Worm (Caenorhabditis elegans) whole organism, L1 larva: Measurements from ENCODE around the gene idpp-2.

Source experiments
- C04F5.9 ChIP-seq: sonication (generic microtip); optimal IDR thresholded peaks from 2 replicates; lab custom pipeline; 2016; ENCODE audit warnings: missing genetic modification characterization, missing compliant biosample characterization
- C16A3.4 ChIP-seq: fragments of 150-350 bp; optimal IDR thresholded peaks from 2 replicates; lab custom pipeline; 2014; ENCODE audit warnings: missing biosample characterization, missing genetic modification characterization
- C34B4.2 ChIP-seq: sonication (generic microtip); optimal IDR thresholded peaks from 2 replicates; lab custom pipeline; 2017; ENCODE audit warnings: mild to moderate bottlenecking, missing genetic modification characterization, missing compliant biosample characterization
- Y116A8C.19 ChIP-seq: sonication (generic microtip); optimal IDR thresholded peaks from 2 replicates; lab custom pipeline; 2016; ENCODE audit warnings: missing compliant biosample characterization, missing genetic modification characterization, borderline replicate concordance
- aha-1 ChIP-seq: fragments of 150-350 bp; optimal IDR thresholded peaks from 2 replicates; lab custom pipeline; 2014; ENCODE audit warnings: missing biosample characterization, missing genetic modification characterization
- alr-1 ChIP-seq: fragments of 200-800 bp; sonication (Bioruptor generic); optimal IDR thresholded peaks from 2 replicates; lab custom pipeline; 2018; ENCODE audit warnings: borderline replicate concordance, mild to moderate bottlenecking, missing genetic modification characterization, missing compliant biosample characterization
- blmp-1 ChIP-seq: fragments of 150-350 bp; optimal IDR thresholded peaks from 2 replicates; lab custom pipeline; 2014; ENCODE audit warnings: missing biosample characterization, missing genetic modification characterization
- ceh-63 ChIP-seq: fragments of 200-800 bp; sonication (Bioruptor generic); optimal IDR thresholded peaks from 2 replicates; lab custom pipeline; 2018; ENCODE audit warnings: mild to moderate bottlenecking, missing genetic modification characterization, missing compliant biosample characterization
- ceh-82 ChIP-seq, 3 experiments: fragments of 150-350 bp in 1 of 3; sonication (generic microtip) in 2 of 3; optimal IDR thresholded peaks; 2 replicates each; lab custom pipeline; 2014 to 2017; ENCODE audit warnings: missing biosample characterization in 3 of 3, missing genetic modification characterization in 3 of 3
- ceh-88 ChIP-seq: fragments of 200-800 bp; sonication (Bioruptor generic); IDR thresholded peaks from 2 replicates; pipeline ENCODE4 v1.3.6; 2022; ENCODE audit warnings: missing genetic modification characterization, missing compliant biosample characterization
- dpl-1 ChIP-seq, 3 experiments: fragments of 150-350 bp in 2 of 3; sonication (generic microtip) in 1 of 3; optimal IDR thresholded peaks; 2 replicates each; lab custom pipeline; 2014 to 2017; ENCODE audit warnings: missing biosample characterization in 3 of 3, missing genetic modification characterization in 3 of 3, missing genetic modification reagents in 3 of 3
- dsc-1 ChIP-seq: sonication (generic microtip); optimal IDR thresholded peaks from 2 replicates; lab custom pipeline; 2016; ENCODE audit warnings: mild to moderate bottlenecking, missing genetic modification characterization, missing compliant biosample characterization
- efl-1 ChIP-seq, 4 experiments: fragments of 150-350 bp; optimal IDR thresholded peaks in 3 of 4; peaks in 1 of 4; 1 replicate in 1 of 4; 2 replicates in 3 of 4; lab custom pipeline; 2014; ENCODE audit warnings: missing biosample characterization in 2 of 4, missing genetic modification characterization in 2 of 4, missing genetic modification reagents in 2 of 4
- efl-3 ChIP-seq: fragments of 200-800 bp; sonication (Bioruptor generic); optimal IDR thresholded peaks from 2 replicates; lab custom pipeline; 2018; ENCODE audit warnings: mild to moderate bottlenecking, missing genetic modification characterization, missing compliant biosample characterization
- egl-13 ChIP-seq: sonication (generic microtip); optimal IDR thresholded peaks from 2 replicates; lab custom pipeline; 2016; ENCODE audit warnings: missing genotype, missing genetic modification reagents, missing genetic modification characterization, missing compliant biosample characterization
- egl-27 ChIP-seq, 2 experiments: fragments of 150-350 bp in 1 of 2; sonication (generic microtip); optimal IDR thresholded peaks; 3 replicates each; lab custom pipeline; 2017 to 2018; ENCODE audit warnings: missing biosample characterization in 2 of 2, missing genetic modification characterization in 2 of 2, missing genetic modification reagents in 2 of 2
- fkh-10 ChIP-seq: sonication (generic microtip); optimal IDR thresholded peaks from 2 replicates; lab custom pipeline; 2017; ENCODE audit warnings: missing biosample characterization, missing genetic modification reagents, missing genetic modification characterization
- fkh-8 ChIP-seq: sonication (generic microtip); optimal IDR thresholded peaks from 2 replicates; lab custom pipeline; 2016; ENCODE audit warnings: mild to moderate bottlenecking, missing genetic modification characterization, missing compliant biosample characterization
- isw-1 ChIP-seq: fragments of 200-800 bp; sonication (Bioruptor generic); IDR thresholded peaks from 2 replicates; pipeline ENCODE4 v1.3.6; 2022; ENCODE audit warnings: missing genetic modification characterization, missing compliant biosample characterization
- jun-1 ChIP-seq: fragments of 150-350 bp; optimal IDR thresholded peaks from 2 replicates; lab custom pipeline; 2014; ENCODE audit warnings: missing biosample characterization, missing genetic modification reagents, missing genetic modification characterization
- lin-15B ChIP-seq: fragments of 150-350 bp; sonication (generic microtip); optimal IDR thresholded peaks from 3 replicates; lab custom pipeline; 2014; ENCODE audit warnings: missing biosample characterization, missing genetic modification characterization
- lin-39 ChIP-seq: fragments of 150-350 bp; optimal IDR thresholded peaks from 2 replicates; lab custom pipeline; 2014; ENCODE audit warnings: missing biosample characterization, missing genetic modification reagents, missing genetic modification characterization
- lsy-2 ChIP-seq, 2 experiments: fragments of 150-350 bp; optimal IDR thresholded peaks; 2 replicates each; lab custom pipeline; 2014; ENCODE audit warnings: missing biosample characterization in 2 of 2, missing genetic modification characterization in 2 of 2
- mef-2 ChIP-seq: fragments of 150-350 bp; optimal IDR thresholded peaks from 2 replicates; lab custom pipeline; 2014; ENCODE audit warnings: missing biosample characterization, missing genetic modification characterization
- mep-1 ChIP-seq: fragments of 150-350 bp; optimal IDR thresholded peaks from 2 replicates; lab custom pipeline; 2014; ENCODE audit warnings: missing biosample characterization, missing genetic modification characterization
- nhr-11 ChIP-seq: fragments of 150-350 bp; optimal IDR thresholded peaks from 2 replicates; lab custom pipeline; 2014; ENCODE audit warnings: missing biosample characterization, missing genetic modification characterization
- nhr-12 ChIP-seq: sonication (generic microtip); optimal IDR thresholded peaks from 2 replicates; lab custom pipeline; 2017; ENCODE audit warnings: missing biosample characterization, missing genetic modification characterization
- nhr-19 ChIP-seq: fragments of 200-800 bp; sonication (Bioruptor generic); conservative IDR thresholded peaks from 2 replicates; pipeline ENCODE4 v1.3.6; 2022; ENCODE audit warnings: missing genetic modification characterization, missing compliant biosample characterization
- nhr-20 ChIP-seq: sonication (generic microtip); optimal IDR thresholded peaks from 2 replicates; lab custom pipeline; 2016; ENCODE audit warnings: mild to moderate bottlenecking, missing genetic modification characterization, missing compliant biosample characterization
- nhr-237 ChIP-seq: fragments of 150-350 bp; optimal IDR thresholded peaks from 2 replicates; lab custom pipeline; 2014; ENCODE audit warnings: missing biosample characterization, missing genetic modification characterization
- nhr-28 ChIP-seq: fragments of 150-350 bp; optimal IDR thresholded peaks from 2 replicates; lab custom pipeline; 2014; ENCODE audit warnings: missing biosample characterization, missing genetic modification characterization
- nhr-71 ChIP-seq: sonication (generic microtip); optimal IDR thresholded peaks from 2 replicates; lab custom pipeline; 2016; ENCODE audit warnings: mild to moderate bottlenecking, missing genetic modification characterization, moderate library complexity, missing compliant biosample characterization
- nhr-76 ChIP-seq: sonication (generic microtip); optimal IDR thresholded peaks from 2 replicates; lab custom pipeline; 2017; ENCODE audit warnings: missing biosample characterization, missing genetic modification characterization
- nhr-77 ChIP-seq: fragments of 150-350 bp; optimal IDR thresholded peaks from 2 replicates; lab custom pipeline; 2014; ENCODE audit warnings: missing biosample characterization, missing genetic modification characterization
- nhr-84 ChIP-seq: sonication (generic microtip); optimal IDR thresholded peaks from 2 replicates; lab custom pipeline; 2017; ENCODE audit warnings: missing biosample characterization, missing genetic modification characterization
- nhr-90 ChIP-seq: sonication (generic microtip); optimal IDR thresholded peaks from 2 replicates; lab custom pipeline; 2016; ENCODE audit warnings: mild to moderate bottlenecking, missing genetic modification characterization, missing compliant biosample characterization; ENCODE audit not compliant: poor library complexity
- pag-3 ChIP-seq: sonication (generic microtip); optimal IDR thresholded peaks from 2 replicates; lab custom pipeline; 2017; ENCODE audit warnings: missing genetic modification characterization, mild to moderate bottlenecking, missing compliant biosample characterization, antibody characterized with exemption, borderline replicate concordance; ENCODE audit not compliant: insufficient read depth
- pax-3 ChIP-seq: fragments of 200-800 bp; sonication (Bioruptor generic); optimal IDR thresholded peaks from 2 replicates; lab custom pipeline; 2018; ENCODE audit warnings: mild to moderate bottlenecking, missing genetic modification characterization, moderate library complexity, missing compliant biosample characterization
- pqm-1 ChIP-seq: sonication (generic microtip); optimal IDR thresholded peaks from 3 replicates; lab custom pipeline; 2017; ENCODE audit warnings: missing biosample characterization, missing genetic modification characterization
- skn-1 ChIP-seq: fragments of 150-350 bp; optimal IDR thresholded peaks from 2 replicates; lab custom pipeline; 2014; ENCODE audit warnings: missing biosample characterization, missing genetic modification characterization
- snu-23 ChIP-seq: sonication (generic microtip); optimal IDR thresholded peaks from 2 replicates; lab custom pipeline; 2016; ENCODE audit warnings: missing genetic modification characterization, missing compliant biosample characterization
- sox-4 ChIP-seq: sonication (generic microtip); optimal IDR thresholded peaks from 2 replicates; lab custom pipeline; 2016; ENCODE audit warnings: missing genetic modification characterization, missing compliant biosample characterization
- sptf-1 ChIP-seq: fragments of 150-350 bp; optimal IDR thresholded peaks from 2 replicates; lab custom pipeline; 2014; ENCODE audit warnings: missing biosample characterization, missing genetic modification characterization
- tbx-2 ChIP-seq: sonication (generic microtip); optimal IDR thresholded peaks from 2 replicates; lab custom pipeline; 2016; ENCODE audit warnings: missing genetic modification characterization, missing compliant biosample characterization
- tlp-1 ChIP-seq: fragments of 150-350 bp; optimal IDR thresholded peaks from 2 replicates; lab custom pipeline; 2014; ENCODE audit warnings: missing biosample characterization, missing genetic modification characterization
- unc-130 ChIP-seq: fragments of 150-350 bp; optimal IDR thresholded peaks from 2 replicates; lab custom pipeline; 2017; ENCODE audit warnings: missing biosample characterization, missing genetic modification characterization, inconsistent platforms
- unc-30 ChIP-seq: sonication (generic microtip); optimal IDR thresholded peaks from 2 replicates; lab custom pipeline; 2017; ENCODE audit warnings: missing biosample characterization, missing genetic modification characterization
- unc-98 ChIP-seq: fragments of 200-800 bp; sonication (Bioruptor generic); IDR thresholded peaks from 2 replicates; pipeline ENCODE4 v1.3.6; 2022; ENCODE audit warnings: missing genetic modification characterization, missing compliant biosample characterization
- xbp-1 ChIP-seq: sonication (generic microtip); optimal IDR thresholded peaks from 2 replicates; lab custom pipeline; 2016; ENCODE audit warnings: missing genetic modification characterization, missing compliant biosample characterization
- zag-1 ChIP-seq: fragments of 150-350 bp; optimal IDR thresholded peaks from 2 replicates; lab custom pipeline; 2014; ENCODE audit warnings: missing biosample characterization, missing genetic modification characterization
- zip-4 ChIP-seq: fragments of 200-800 bp; sonication (Bioruptor generic); optimal IDR thresholded peaks from 2 replicates; lab custom pipeline; 2018; ENCODE audit warnings: mild to moderate bottlenecking, missing genetic modification characterization, moderate library complexity, missing compliant biosample characterization
- ztf-11 ChIP-seq, 2 experiments: sonication (generic microtip); optimal IDR thresholded peaks; 2 replicates each; lab custom pipeline; 2016 to 2017; ENCODE audit warnings: missing genetic modification characterization in 2 of 2, missing biosample characterization in 1 of 2, missing compliant biosample characterization in 1 of 2

idpp-2 gene

ce11 chrV:8716-9246 lies 7.3 kb downstream of the idpp-2 start, which contains the start of gene B0348.10:
B0348.10 (minus strand) TSS chrV:8739.
- TF ChIP-seq efl-3 (GFP tag; lab: Kevin White, UChicago) (no peak), pag-3 (no peak), pqm-1 (tag; lab: Kevin White, UChicago) (no peak), efl-1 (optimal IDR thresholded peaks at IDR 0.05; lab: Kevin White, UChicago) (peak; percentile 67 to 78), efl-1 (GFP tag; optimal IDR thresholded peaks at IDR 0.05 in 1 of 2; lab: Kevin White, UChicago) (peak; percentile 60 to 96), lin-15B (peak; percentile 14), isw-1 (GFP tag; lab: Robert Waterston, UW) (peak; percentile 61), dpl-1 (GFP tag; optimal IDR thresholded peaks at IDR 0.05; lab: Kevin White, UChicago) (peak; percentile 62 to 68 (median 66)), tbx-2 (tag; lab: Kevin White, UChicago) (peak; percentile 84), dsc-1 (tag; lab: Kevin White, UChicago) (peak; percentile 62), skn-1 (peak; percentile 18), nhr-20 (tag; lab: Kevin White, UChicago) (peak; percentile 73), lsy-2 (tag; optimal IDR thresholded peaks at IDR 0.05; lab: Kevin White, UChicago) (peak; percentile 69 to 79), snu-23 (GFP tag; lab: Kevin White, UChicago) (peak; percentile 86), nhr-237 (tag; lab: Kevin White, UChicago) (no peak), fkh-8 (tag; lab: Kevin White, UChicago) (peak; percentile 98), nhr-28 (no peak), ceh-63 (GFP tag; lab: Kevin White, UChicago) (peak; percentile 60), zag-1 (tag; lab: Kevin White, UChicago) (no peak), fkh-10 (GFP tag; lab: Kevin White, UChicago) (peak; percentile 37), mef-2 (tag; lab: Kevin White, UChicago) (no peak), nhr-71 (tag; lab: Kevin White, UChicago) (peak; percentile 91), sptf-1 (no peak), C34B4.2 (tag; lab: Kevin White, UChicago) (no peak), C04F5.9 (no peak), unc-30 (tag; lab: Kevin White, UChicago) (no peak), nhr-77 (tag; lab: Kevin White, UChicago) (peak; percentile 10), xbp-1 (tag; lab: Kevin White, UChicago) (peak; percentile 68), nhr-11 (tag; lab: Kevin White, UChicago) (no peak), aha-1 (no peak), sox-4 (tag; lab: Kevin White, UChicago) (peak; percentile 65), zip-4 (GFP tag; lab: Kevin White, UChicago) (no peak), unc-130 (tag; lab: Kevin White, UChicago) (no peak), ztf-11 (tag; optimal IDR thresholded peaks at IDR 0.05; lab: Kevin White, UChicago) (peak in 1 of 2 experiments; percentile 49), blmp-1 (tag; lab: Kevin White, UChicago) (peak; percentile 12), C16A3.4 (tag; lab: Kevin White, UChicago) (peak; percentile 43), nhr-84 (tag; lab: Kevin White, UChicago) (no peak), nhr-76 (no peak), nhr-12 (tag; lab: Kevin White, UChicago) (no peak), nhr-19 (GFP tag; lab: Robert Waterston, UW) (0 out of 2 replicates have a peak, but pooled peaks have one; percentile 29), ceh-82 (tag; optimal IDR thresholded peaks at IDR 0.05; lab: Kevin White, UChicago) (peak; percentile 34 to 81 (median 70)), tlp-1 (no peak), unc-98 (GFP tag; lab: Robert Waterston, UW) (no peak), jun-1 (tag; lab: Kevin White, UChicago) (peak; percentile 63), mep-1 (tag; lab: Kevin White, UChicago) (peak; percentile 53), Y116A8C.19 (tag; lab: Kevin White, UChicago) (peak; percentile 10), lin-39 (no peak), alr-1 (tag; lab: Kevin White, UChicago) (no peak), egl-13 (peak; percentile 85), ceh-88 (GFP tag; lab: Robert Waterston, UW) (peak; percentile 58; the same call in 1 of the 2 replicates), pax-3 (peak; percentile 76), nhr-90 (peak; percentile 43), egl-27 (tag; optimal IDR thresholded peaks at IDR 0.05; lab: Kevin White, UChicago) (no peak)
